Worm (Caenorhabditis elegans): Measurements from ENCODE around the gene srbc-83.

- TF ChIP-seq W03F9.2 (tag; optimal IDR thresholded peaks at IDR 0.05) = no peak
- TF ChIP-seq dao-5 (tag; optimal IDR thresholded peaks at IDR 0.05) = no peak
Measured at ce11 chrV:16292409-16292808, 4.8 kb upstream of the srbc-83 start, which contains the start of gene oac-5.

All from whole organism, L4/young adult.